Fruit fly (Drosophila melanogaster) whole organism, embryonic: ENCODE measurements around the gene MEP-1.

ENCODE experiments used
- Asciz ChIP-seq: fragments of 200-800 bp; sonication (Bioruptor generic); optimal IDR thresholded peaks from 2 replicates; lab custom pipeline; 2017; ENCODE audit warnings: missing biosample characterization, mild to moderate bottlenecking, missing genetic modification characterization, missing genetic modification reagents
- Atf-2 ChIP-seq: fragments of 200-800 bp; sonication (Bioruptor generic); optimal IDR thresholded peaks from 2 replicates; lab custom pipeline; 2016; ENCODE audit warnings: missing biosample characterization, missing genetic modification characterization
- Bgb ChIP-seq: fragments of 200-800 bp; sonication (Bioruptor generic); IDR thresholded peaks from 2 replicates; pipeline ENCODE4 v1.3.6; 2022; ENCODE audit warnings: missing biosample characterization, missing genetic modification characterization; ENCODE audit not compliant: partially characterized antibody
- CG10543 ChIP-seq: fragments of 200-800 bp; sonication (Bioruptor generic); optimal IDR thresholded peaks from 3 replicates; lab custom pipeline; 2017; ENCODE audit warnings: missing biosample characterization, mild to moderate bottlenecking, missing genetic modification characterization, moderate library complexity
- CG11247 ChIP-seq: fragments of 200-800 bp; sonication (Bioruptor generic); IDR thresholded peaks from 2 replicates; pipeline ENCODE4 v1.3.6; 2022; ENCODE audit warnings: missing biosample characterization, missing genetic modification characterization
- CG12942 ChIP-seq: fragments of 200-800 bp; sonication (Bioruptor generic); optimal IDR thresholded peaks from 3 replicates; lab custom pipeline; 2016; ENCODE audit warnings: missing biosample characterization, missing genetic modification characterization
- CG14441 ChIP-seq: fragments of 200-800 bp; sonication (Bioruptor generic); IDR thresholded peaks from 2 replicates; pipeline ENCODE4 v1.3.6; 2022; ENCODE audit warnings: missing biosample characterization, missing genetic modification characterization
- CG14860 ChIP-seq: fragments of 200-800 bp; sonication (Bioruptor generic); IDR thresholded peaks from 3 replicates; pipeline ENCODE4 v1.3.6; 2022; ENCODE audit warnings: missing biosample characterization, missing genetic modification characterization; ENCODE audit not compliant: partially characterized antibody
- CG18476 ChIP-seq: fragments of 200-800 bp; sonication (Bioruptor generic); optimal IDR thresholded peaks from 2 replicates; lab custom pipeline; 2016; ENCODE audit warnings: missing biosample characterization, mild to moderate bottlenecking, missing genetic modification characterization
- CG2129 ChIP-seq: fragments of 200-800 bp; sonication (Bioruptor generic); IDR thresholded peaks from 2 replicates; pipeline ENCODE4 v1.3.6; 2022; ENCODE audit warnings: missing biosample characterization, missing genetic modification characterization; ENCODE audit not compliant: partially characterized antibody
- CG2875 ChIP-seq: fragments of 200-800 bp; sonication (Bioruptor generic); optimal IDR thresholded peaks from 2 replicates; lab custom pipeline; 2017; ENCODE audit warnings: missing biosample characterization, mild to moderate bottlenecking, missing genetic modification characterization, missing genetic modification reagents
- CG2889 ChIP-seq: fragments of 200-800 bp; sonication (Bioruptor generic); IDR thresholded peaks from 3 replicates; pipeline ENCODE4 v1.3.6; 2022; ENCODE audit warnings: missing biosample characterization, missing genetic modification characterization
- CG30020 ChIP-seq: fragments of 200-800 bp; optimal IDR thresholded peaks from 2 replicates; lab custom pipeline; 2019; ENCODE audit warnings: missing biosample characterization, mild to moderate bottlenecking, missing genetic modification characterization, moderate library complexity
- CG32767 ChIP-seq: fragments of 200-800 bp; sonication (Bioruptor generic); IDR thresholded peaks from 2 replicates; pipeline ENCODE4 v1.3.6; 2022; ENCODE audit warnings: missing biosample characterization, missing genetic modification characterization
- CG3995 ChIP-seq: fragments of 200-800 bp; sonication (Bioruptor generic); optimal IDR thresholded peaks from 3 replicates; lab custom pipeline; 2016; ENCODE audit warnings: missing biosample characterization, missing genetic modification characterization
- CG4360 ChIP-seq: fragments of 200-800 bp; sonication (Bioruptor generic); IDR thresholded peaks from 2 replicates; pipeline ENCODE4 v1.3.6; 2022; ENCODE audit warnings: missing biosample characterization, missing genetic modification characterization
- CG4424 ChIP-seq: fragments of 200-800 bp; sonication (Bioruptor generic); optimal IDR thresholded peaks from 3 replicates; lab custom pipeline; 2016; ENCODE audit warnings: missing biosample characterization, missing genetic modification characterization
- CG6272 ChIP-seq: fragments of 200-800 bp; sonication (Bioruptor generic); IDR thresholded peaks from 2 replicates; pipeline ENCODE4 v1.3.6; 2022; ENCODE audit warnings: missing biosample characterization, missing genetic modification characterization
- CG6683 ChIP-seq: fragments of 200-800 bp; sonication (Bioruptor generic); optimal IDR thresholded peaks from 2 replicates; lab custom pipeline; 2017; ENCODE audit warnings: missing biosample characterization, mild to moderate bottlenecking, missing genetic modification characterization, missing genetic modification reagents
- CG8359 ChIP-seq: fragments of 200-800 bp; sonication (Bioruptor generic); optimal IDR thresholded peaks from 2 replicates; lab custom pipeline; 2017; ENCODE audit warnings: missing biosample characterization, mild to moderate bottlenecking, missing genetic modification characterization, borderline replicate concordance
- CG8944 ChIP-seq: fragments of 200-800 bp; sonication (Bioruptor generic); optimal IDR thresholded peaks from 3 replicates; lab custom pipeline; 2016; ENCODE audit warnings: missing biosample characterization, missing genetic modification characterization
- CG9215 ChIP-seq: fragments of 200-800 bp; sonication (Bioruptor generic); IDR thresholded peaks from 2 replicates; pipeline ENCODE4 v1.3.6; 2022; ENCODE audit warnings: missing biosample characterization, missing genetic modification characterization
- CrebB ChIP-seq: fragments of 200-800 bp; sonication (Bioruptor generic); optimal IDR thresholded peaks from 3 replicates; lab custom pipeline; 2018; ENCODE audit warnings: missing biosample characterization, mild to moderate bottlenecking, missing genetic modification characterization
- Dip3 ChIP-seq: fragments of 200-800 bp; sonication (Bioruptor generic); optimal IDR thresholded peaks from 3 replicates; lab custom pipeline; 2016; ENCODE audit warnings: missing biosample characterization, missing genetic modification characterization
- Ets97D ChIP-seq: fragments of 200-800 bp; sonication (Bioruptor generic); optimal IDR thresholded peaks from 3 replicates; lab custom pipeline; 2016; ENCODE audit warnings: missing biosample characterization, missing genetic modification characterization
- Mad ChIP-seq: fragments of 200-800 bp; sonication (Bioruptor generic); optimal IDR thresholded peaks from 2 replicates; lab custom pipeline; 2016; ENCODE audit warnings: missing biosample characterization, missing genetic modification characterization
- ab ChIP-seq: fragments of 200-800 bp; sonication (Bioruptor generic); optimal IDR thresholded peaks from 2 replicates; lab custom pipeline; 2016; ENCODE audit warnings: missing biosample characterization, missing genetic modification characterization
- az2 ChIP-seq: fragments of 200-800 bp; sonication (Bioruptor generic); optimal IDR thresholded peaks from 3 replicates; lab custom pipeline; 2016; ENCODE audit warnings: missing biosample characterization, missing genetic modification characterization
- bcd ChIP-seq: fragments of 200-800 bp; sonication (Bioruptor generic); optimal IDR thresholded peaks from 2 replicates; lab custom pipeline; 2017; ENCODE audit warnings: missing biosample characterization, mild to moderate bottlenecking, missing genetic modification characterization
- bsh ChIP-seq, 2 experiments: fragments of 200-800 bp; sonication (Bioruptor generic); optimal IDR thresholded peaks; 2 replicates each; lab custom pipeline; 2017 to 2018; ENCODE audit warnings: mild to moderate bottlenecking in 2 of 2, missing biosample characterization in 2 of 2, missing genetic modification characterization in 2 of 2, moderate library complexity in 1 of 2
- chm ChIP-seq: fragments of 200-800 bp; sonication (Bioruptor generic); IDR thresholded peaks from 2 replicates; pipeline ENCODE4 v1.3.6; 2022; ENCODE audit warnings: missing biosample characterization, missing genetic modification characterization
- chn ChIP-seq: fragments of 200-800 bp; sonication (Bioruptor generic); optimal IDR thresholded peaks from 2 replicates; lab custom pipeline; 2016; ENCODE audit warnings: missing biosample characterization, missing genetic modification characterization
- da ChIP-seq: fragments of 200-800 bp; sonication (Bioruptor generic); optimal IDR thresholded peaks from 2 replicates; lab custom pipeline; 2016; ENCODE audit warnings: missing biosample characterization, missing genetic modification characterization
- eve ChIP-seq, 2 experiments: fragments of >200 bp; optimal IDR thresholded peaks; 2 replicates each; lab custom pipeline; 2017; ENCODE audit warnings: missing biosample characterization in 2 of 2, missing genetic modification characterization in 2 of 2
- gem ChIP-seq: fragments of 200-800 bp; sonication (Bioruptor generic); optimal IDR thresholded peaks from 2 replicates; lab custom pipeline; 2019; ENCODE audit warnings: missing biosample characterization, mild to moderate bottlenecking, missing genetic modification characterization, moderate library complexity
- gsb ChIP-seq: fragments of 200-800 bp; sonication (Bioruptor generic); IDR thresholded peaks from 2 replicates; pipeline ENCODE4 v1.3.6; 2022; ENCODE audit warnings: missing biosample characterization, missing genetic modification characterization
- gt ChIP-seq: fragments of 200-800 bp; sonication (Bioruptor generic); IDR thresholded peaks from 2 replicates; pipeline ENCODE4 v1.3.6; 2022; ENCODE audit warnings: missing biosample characterization, missing genetic modification characterization
- maf-S ChIP-seq: fragments of 200-800 bp; sonication (Bioruptor generic); optimal IDR thresholded peaks from 2 replicates; lab custom pipeline; 2016; ENCODE audit warnings: missing biosample characterization, missing genetic modification characterization
- mirr ChIP-seq: fragments of 200-800 bp; sonication (Bioruptor generic); optimal IDR thresholded peaks from 3 replicates; lab custom pipeline; 2018; ENCODE audit warnings: missing biosample characterization, mild to moderate bottlenecking, missing genetic modification characterization
- nerfin-1 ChIP-seq: fragments of 200-800 bp; sonication (Bioruptor generic); optimal IDR thresholded peaks from 3 replicates; lab custom pipeline; 2019; ENCODE audit warnings: missing biosample characterization, mild to moderate bottlenecking, missing genetic modification characterization, moderate library complexity
- pros ChIP-seq: fragments of 200-800 bp; sonication (Bioruptor generic); optimal IDR thresholded peaks from 3 replicates; lab custom pipeline; 2019; ENCODE audit warnings: missing biosample characterization, mild to moderate bottlenecking, missing genetic modification characterization, moderate library complexity
- sd ChIP-seq: fragments of 200-800 bp; sonication (Bioruptor generic); optimal IDR thresholded peaks from 3 replicates; lab custom pipeline; 2018; ENCODE audit warnings: missing biosample characterization, mild to moderate bottlenecking, missing genetic modification characterization, moderate library complexity
- sisA ChIP-seq: fragments of 200-800 bp; sonication (Bioruptor generic); IDR thresholded peaks from 2 replicates; pipeline ENCODE4 v1.3.6; 2022; ENCODE audit warnings: missing biosample characterization, missing genetic modification characterization
- sqz ChIP-seq: fragments of 200-800 bp; sonication (Bioruptor generic); optimal IDR thresholded peaks from 3 replicates; lab custom pipeline; 2018; ENCODE audit warnings: missing biosample characterization, mild to moderate bottlenecking, missing genetic modification characterization
- tx ChIP-seq: fragments of 200-800 bp; sonication (Bioruptor generic); optimal IDR thresholded peaks from 2 replicates; lab custom pipeline; 2016; ENCODE audit warnings: missing biosample characterization, missing genetic modification characterization
- vvl ChIP-seq: fragments of 200-800 bp; sonication (Bioruptor generic); IDR thresholded peaks from 2 replicates; pipeline ENCODE4 v1.3.6; 2022; ENCODE audit warnings: missing biosample characterization, missing genetic modification characterization
- zf30C ChIP-seq: fragments of 200-800 bp; sonication (Bioruptor generic); optimal IDR thresholded peaks from 3 replicates; lab custom pipeline; 2018; ENCODE audit warnings: missing biosample characterization, mild to moderate bottlenecking, missing genetic modification characterization

Gene MEP-1

DNA sequence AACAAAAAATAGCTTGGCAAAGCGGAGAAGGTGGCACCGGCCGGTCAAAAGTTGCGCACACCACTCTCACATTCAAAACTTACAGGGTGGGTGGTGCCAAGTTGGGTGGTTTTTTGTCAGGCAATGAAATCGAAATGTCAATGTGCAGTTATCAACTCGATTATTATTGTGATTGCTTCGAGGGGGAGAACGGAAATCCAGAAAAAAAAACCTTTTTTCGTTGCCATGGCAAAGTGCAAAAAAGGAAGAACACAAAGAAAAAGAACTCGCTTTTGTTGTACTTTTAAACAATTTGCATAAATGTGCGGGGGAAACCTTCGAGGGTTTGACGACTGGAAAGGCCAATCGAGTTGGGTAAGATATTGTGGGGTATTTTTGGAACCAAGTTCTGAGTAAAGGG, 46.7 kb upstream of the MEP-1 start:
- TF ChIP-seq eve (GFP tag; optimal IDR thresholded peaks at IDR 0.05; lab: Kevin White, UChicago) (peak in 1 of 2 experiments; percentile 66), mirr (GFP tag; lab: Kevin White, UChicago) (no peak), CG6683 (no peak), chm (GFP tag; lab: Robert Waterston, UW) (0 out of 2 replicates have a peak, but pooled peaks have one; percentile 2), CG12942 (GFP tag; lab: Kevin White, UChicago) (no peak), nerfin-1 (tag; lab: Kevin White, UChicago) (peak; percentile 15), CG30020 (tag; lab: Kevin White, UChicago) (no peak), Mad (GFP tag; lab: Kevin White, UChicago) (no peak), CG2889 (GFP tag; lab: Robert Waterston, UW) (no peak), tx (GFP tag; lab: Kevin White, UChicago) (no peak), sqz (GFP tag; lab: Kevin White, UChicago) (peak; percentile 64), az2 (no peak)

DNA sequence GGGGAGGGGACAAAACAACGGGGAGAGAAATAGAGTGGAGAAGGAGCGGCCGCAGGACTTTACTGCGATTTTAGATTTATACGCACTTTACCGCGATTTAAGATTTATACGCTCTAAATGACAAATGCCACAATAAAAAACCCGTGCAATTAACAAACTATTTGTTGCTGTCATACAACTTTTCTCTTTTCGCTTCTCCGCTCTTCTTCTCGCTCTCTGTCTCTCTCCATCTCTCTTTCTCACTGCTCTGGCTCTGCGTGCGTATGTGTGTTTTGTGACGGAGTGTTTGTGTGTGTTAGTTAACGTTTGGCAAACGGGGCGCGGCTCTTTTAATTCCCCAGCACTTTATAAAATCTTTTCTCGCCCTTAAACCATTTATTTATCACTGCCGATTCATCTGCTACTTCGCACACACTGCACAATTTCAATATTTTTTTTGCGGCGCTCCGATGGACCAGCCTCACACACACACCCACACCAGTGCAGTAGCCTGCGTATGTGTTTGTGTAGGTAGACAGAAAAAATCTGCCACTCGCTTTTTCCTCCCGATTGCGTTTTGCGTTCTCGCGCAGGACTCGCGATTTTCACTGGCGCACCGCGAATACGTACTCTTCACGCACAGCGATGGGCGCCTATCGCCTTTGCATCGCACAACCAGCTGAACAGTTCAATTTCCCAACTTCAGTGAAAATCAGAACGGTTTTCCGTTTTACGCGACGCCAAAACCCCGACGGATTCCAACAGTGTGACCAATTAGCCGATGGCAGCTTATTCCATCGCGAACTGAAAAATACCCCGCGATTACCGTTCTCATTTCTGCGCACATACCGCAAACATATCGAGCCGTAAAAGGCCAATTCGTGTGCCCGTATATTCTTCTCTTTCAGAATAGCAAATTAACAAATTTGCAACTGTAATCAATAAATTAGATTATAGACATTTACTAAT, 45.4 kb upstream of the MEP-1 start, which contains the start of gene msn:
msn (minus strand) TSS at position 747 of the 948 bp plus-strand sequence.
- TF ChIP-seq ab, result no peak
- TF ChIP-seq CG3995 (GFP tag; lab: Kevin White, UChicago), result no peak
- TF ChIP-seq Atf-2, result no peak
- TF ChIP-seq Dip3 (GFP tag; lab: Kevin White, UChicago), result peak; percentile 4
- no peak for TF ChIP-seq bcd
- TF ChIP-seq gem, result no peak
- TF ChIP-seq maf-S (GFP tag; lab: Kevin White, UChicago), result no peak
- no peak for TF ChIP-seq chn (GFP tag; lab: Kevin White, UChicago)
- TF ChIP-seq pros, result peak; percentile 18
- peak in 1 of 2 experiments; percentile 40 for TF ChIP-seq bsh (GFP tag; optimal IDR thresholded peaks at IDR 0.05; lab: Kevin White, UChicago)
- peak; percentile 64 for TF ChIP-seq sd (tag; lab: Kevin White, UChicago)
- no peak for TF ChIP-seq Asciz (GFP tag; lab: Kevin White, UChicago)
- TF ChIP-seq sisA (GFP tag; lab: Robert Waterston, UW), result no peak
- no peak for TF ChIP-seq CG8944 (GFP tag; lab: Kevin White, UChicago)
- TF ChIP-seq CG2129 (GFP tag; lab: Robert Waterston, UW), result no peak
- TF ChIP-seq CG9215 (GFP tag; lab: Robert Waterston, UW), result no peak
- no peak for TF ChIP-seq CG4360 (GFP tag; lab: Robert Waterston, UW)
- TF ChIP-seq gsb (GFP tag; lab: Robert Waterston, UW), result 0 out of 2 replicates have a peak, but pooled peaks have one; percentile 29
- TF ChIP-seq CG4424 (GFP tag; lab: Kevin White, UChicago), result no peak
- no peak for TF ChIP-seq CG8359 (GFP tag; lab: Kevin White, UChicago)
- TF ChIP-seq Bgb (GFP tag; lab: Robert Waterston, UW), result peak; percentile 64
- no peak for TF ChIP-seq CG2875 (GFP tag; lab: Kevin White, UChicago)
- TF ChIP-seq CG14860 (GFP tag; lab: Robert Waterston, UW), result 0 out of 3 replicates have a peak, but pooled peaks have one; percentile 36
- no peak for TF ChIP-seq zf30C (GFP tag; lab: Kevin White, UChicago)
- TF ChIP-seq vvl (GFP tag; lab: Robert Waterston, UW), result peak; percentile 47
- no peak for TF ChIP-seq Mad (GFP tag; lab: Kevin White, UChicago)
- peak; percentile 89 for TF ChIP-seq Ets97D (GFP tag; lab: Kevin White, UChicago)
- TF ChIP-seq CG6272, result peak; percentile 21; the same call in 1 of the 2 replicates
- TF ChIP-seq CG32767 (GFP tag; lab: Robert Waterston, UW), result peak; percentile 80
- TF ChIP-seq CG11247, result no peak
- TF ChIP-seq CG10543 (GFP tag; lab: Kevin White, UChicago), result peak; percentile 69
- TF ChIP-seq CrebB, result peak; percentile 5
- no peak for TF ChIP-seq gt (GFP tag; lab: Robert Waterston, UW)
- no peak for TF ChIP-seq da
- TF ChIP-seq CG18476 (GFP tag; lab: Kevin White, UChicago), result no peak
- 0 out of 2 replicates have a peak, but pooled peaks have one; percentile 22 for TF ChIP-seq CG14441
